Worm (Caenorhabditis elegans): Measurements from ENCODE around the gene rcan-1.

Gene rcan-1

DNA sequence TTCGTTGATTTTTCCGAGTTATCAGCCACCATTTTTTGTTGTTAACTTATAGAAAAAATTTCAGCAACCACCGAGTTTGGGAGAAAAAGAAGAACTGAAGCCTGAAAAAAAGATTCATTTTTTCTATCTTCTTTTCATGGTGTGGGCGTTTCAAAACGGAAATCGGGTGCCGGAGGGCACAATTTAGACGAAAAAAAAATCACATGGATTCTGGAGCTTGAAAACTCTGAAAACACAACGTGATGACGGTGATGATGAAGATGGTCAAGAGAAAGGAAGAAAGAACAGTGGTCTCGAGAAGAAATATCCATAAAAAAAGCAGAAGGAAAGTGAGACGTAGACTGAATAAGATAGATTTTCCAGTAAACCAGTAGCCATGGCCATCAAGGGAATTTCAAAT is at the start of gene rcan-1:
TSS of gene rcan-1 (minus strand) at position 101 of the 400 bp plus-strand sequence.
- TF ChIP-seq skn-1 (tag; optimal IDR thresholded peaks at IDR 0.05): no peak
- no peak for TF ChIP-seq jun-1 (tag; optimal IDR thresholded peaks at IDR 0.05)
- no peak for TF ChIP-seq daf-12 (tag; optimal IDR thresholded peaks at IDR 0.05)
- no peak for TF ChIP-seq ztf-4 (tag; optimal IDR thresholded peaks at IDR 0.05)
- TF ChIP-seq ceh-28 (tag; optimal IDR thresholded peaks at IDR 0.05): no peak

DNA sequence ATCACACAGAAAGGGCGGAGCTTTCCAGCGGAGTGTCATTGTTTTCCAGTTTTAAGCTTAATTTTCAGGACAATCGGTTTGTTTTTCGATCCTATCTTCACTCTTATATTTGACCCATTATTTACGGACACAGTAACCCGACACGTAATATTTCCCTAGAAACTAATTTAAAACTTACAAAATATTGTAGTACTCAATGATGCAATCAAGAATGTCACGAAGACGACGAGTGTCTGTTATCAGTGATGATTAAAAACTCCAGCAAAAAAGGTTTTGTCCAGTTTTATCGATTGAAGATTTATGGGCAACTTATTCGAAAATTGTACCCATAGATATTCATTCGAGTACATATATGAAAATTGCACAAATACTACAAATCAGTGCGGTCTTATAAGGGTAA is 49.0 kb upstream of the rcan-1 start, which contains the start of gene B0244.17:
TSS of gene B0244.17 (plus strand) at position 301 of the 400 bp plus-strand sequence.
- peak; percentile 26 for TF ChIP-seq elt-2 (tag; optimal IDR thresholded peaks at IDR 0.05)
- no peak for TF ChIP-seq nhr-237 (tag; optimal IDR thresholded peaks at IDR 0.05)

DNA sequence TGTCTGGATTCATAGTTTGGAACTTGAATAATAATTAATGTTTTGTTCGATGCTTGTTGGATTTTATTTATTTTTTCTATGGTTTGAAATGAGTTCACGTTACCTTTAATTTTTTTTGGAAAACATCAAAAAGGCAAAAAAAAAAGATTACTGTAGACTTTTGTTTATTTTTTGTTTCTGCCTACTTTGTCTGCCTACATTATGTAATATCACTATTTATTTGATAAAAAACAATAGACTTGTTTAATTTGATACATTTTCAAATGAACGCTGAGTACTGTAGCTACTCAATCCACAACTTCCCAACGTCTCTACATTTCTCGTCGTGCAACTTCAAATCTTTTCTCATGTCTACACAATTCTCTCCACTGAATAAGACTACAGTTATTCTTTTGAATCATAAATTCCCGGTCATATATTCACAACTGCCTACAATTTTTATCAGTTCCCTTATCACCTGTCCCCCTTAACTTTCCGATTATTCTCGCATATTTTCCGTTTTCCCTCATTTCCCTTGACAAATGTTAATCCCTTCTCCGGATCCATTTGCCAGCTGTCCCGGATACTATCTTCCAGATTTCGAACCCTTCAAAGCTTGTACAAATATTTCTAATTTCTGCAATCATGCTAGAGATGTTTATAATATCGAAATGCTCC is 47.2 kb upstream of the rcan-1 start, which contains the start of the genes B0244.9 and B0244.7:
TSS of gene B0244.9 (minus strand) at position 51 of the 657 bp plus-strand sequence.
TSS of gene B0244.7 (plus strand) at position 522 of the 657 bp plus-strand sequence.
- TF ChIP-seq elt-2 (tag; optimal IDR thresholded peaks at IDR 0.05) (peak; percentile 55), ztf-4 (tag; optimal IDR thresholded peaks at IDR 0.05) (no peak), ceh-9 (tag; optimal IDR thresholded peaks at IDR 0.05) (no peak), aly-2 (tag; optimal IDR thresholded peaks at IDR 0.05) (no peak), nhr-43 (tag; optimal IDR thresholded peaks at IDR 0.05; ENCODE audit: poor library complexity, severe bottlenecking) (no peak), ama-1 (optimal IDR thresholded peaks at IDR 0.05) (no peak), ceh-82 (tag; optimal IDR thresholded peaks at IDR 0.05) (no peak), ceh-16 (tag; optimal IDR thresholded peaks at IDR 0.05) (no peak), snpc-4 (tag; optimal IDR thresholded peaks at IDR 0.05) (no peak)

DNA sequence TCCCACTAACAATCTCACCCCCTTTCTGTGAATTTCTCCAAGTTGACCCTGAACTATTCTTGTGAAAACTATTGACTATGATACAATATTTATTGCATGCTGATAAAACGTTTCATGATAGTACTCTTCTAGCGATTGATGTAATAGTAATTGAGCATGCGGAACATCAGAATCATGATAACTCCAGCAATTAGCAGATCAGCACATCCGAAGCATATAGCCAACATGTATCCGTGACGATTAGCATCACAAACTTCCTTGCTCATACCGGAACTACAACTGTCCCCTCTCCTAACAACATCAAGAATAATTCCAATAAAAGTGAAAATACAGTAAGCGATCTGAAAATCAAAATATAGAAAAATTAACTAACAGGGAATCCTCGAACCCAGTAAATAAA is 46.1 kb upstream of the rcan-1 start:
- TF ChIP-seq ceh-16 (tag; optimal IDR thresholded peaks at IDR 0.05): no peak
- no peak for TF ChIP-seq jun-1 (tag; optimal IDR thresholded peaks at IDR 0.05)
- no peak for TF ChIP-seq nhr-76 (tag; optimal IDR thresholded peaks at IDR 0.05)
- TF ChIP-seq elt-1 (tag; optimal IDR thresholded peaks at IDR 0.05): no peak
- TF ChIP-seq aly-2 (tag; optimal IDR thresholded peaks at IDR 0.05): no peak
- TF ChIP-seq snpc-4 (tag; optimal IDR thresholded peaks at IDR 0.05): no peak
- no peak for TF ChIP-seq unc-62 (GFP tag; optimal IDR thresholded peaks at IDR 0.05)
- TF ChIP-seq skn-1 (tag; optimal IDR thresholded peaks at IDR 0.05): no peak
- TF ChIP-seq egl-27 (tag; optimal IDR thresholded peaks at IDR 0.05): no peak
- no peak for TF ChIP-seq hmg-11 (tag; optimal IDR thresholded peaks at IDR 0.05)
- TF ChIP-seq mml-1 (tag; optimal IDR thresholded peaks at IDR 0.05): no peak
- no peak for TF ChIP-seq ztf-4 (tag; optimal IDR thresholded peaks at IDR 0.05)
- no peak for TF ChIP-seq unc-39 (tag; optimal IDR thresholded peaks at IDR 0.05)

DNA sequence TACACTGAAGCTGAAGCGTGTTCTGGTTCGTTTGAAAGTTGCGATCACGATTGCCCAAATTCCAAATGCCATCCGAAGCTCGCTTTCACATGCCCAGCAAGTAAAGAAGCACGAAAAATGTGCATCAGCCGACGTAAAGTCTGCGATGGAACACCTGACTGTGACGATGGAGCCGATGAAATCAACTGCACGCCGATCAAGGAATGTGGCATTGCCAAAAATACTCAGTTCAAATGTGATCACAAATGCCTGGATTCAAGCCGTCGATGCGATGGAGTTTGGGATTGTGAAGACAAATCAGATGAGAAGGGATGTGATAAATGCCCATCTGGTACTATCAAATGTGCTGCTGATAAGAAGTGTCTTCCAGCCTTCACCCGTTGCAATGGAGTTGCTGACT is 45.5 kb upstream of the rcan-1 start:
- TF ChIP-seq jun-1 (tag; optimal IDR thresholded peaks at IDR 0.05): no peak
- no peak for TF ChIP-seq elt-3 (tag; optimal IDR thresholded peaks at IDR 0.05)
- TF ChIP-seq unc-62 (GFP tag; optimal IDR thresholded peaks at IDR 0.05): no peak
- no peak for TF ChIP-seq pha-4 (tag; optimal IDR thresholded peaks at IDR 0.05)
- no peak for TF ChIP-seq ceh-16 (tag; optimal IDR thresholded peaks at IDR 0.05)
- no peak for TF ChIP-seq egl-5 (tag; optimal IDR thresholded peaks at IDR 0.05)

DNA sequence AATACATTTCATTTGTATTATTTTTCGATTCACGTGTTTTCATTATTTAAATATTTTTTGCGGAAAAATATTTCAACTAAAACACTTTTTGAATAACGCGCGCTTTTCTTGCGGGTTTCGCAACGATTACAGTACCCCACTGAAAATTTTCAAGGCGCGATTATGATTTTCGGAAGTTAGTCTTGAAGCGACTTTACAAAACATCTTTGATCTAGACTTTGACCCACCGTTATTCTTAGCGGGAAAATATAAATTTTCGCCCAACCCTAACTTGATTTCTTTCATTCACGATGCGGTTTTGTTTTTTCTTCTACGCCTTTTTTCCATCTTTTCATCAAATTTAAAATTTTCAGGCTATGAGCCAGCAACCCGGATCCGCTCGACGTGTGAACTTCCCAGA is 43.9 kb upstream of the rcan-1 start, which contains the start of gene egg-1:
TSS of gene egg-1 (plus strand) at position 354 of the 400 bp plus-strand sequence.
- no peak for TF ChIP-seq lsy-12 (tag; optimal IDR thresholded peaks at IDR 0.05)
- no peak for TF ChIP-seq ztf-4 (tag; optimal IDR thresholded peaks at IDR 0.05)
- TF ChIP-seq ceh-28 (tag; optimal IDR thresholded peaks at IDR 0.05): no peak
- no peak for TF ChIP-seq lin-15B (tag; optimal IDR thresholded peaks at IDR 0.05)
- TF ChIP-seq nhr-25 (tag; optimal IDR thresholded peaks at IDR 0.05): no peak
- TF ChIP-seq pqm-1 (tag; optimal IDR thresholded peaks at IDR 0.05): no peak
- no peak for TF ChIP-seq lin-39 (tag; optimal IDR thresholded peaks at IDR 0.05)
- no peak for TF ChIP-seq skn-1 (tag; optimal IDR thresholded peaks at IDR 0.05)
- no peak for TF ChIP-seq R02D3.7 (tag; optimal IDR thresholded peaks at IDR 0.05)
- TF ChIP-seq nhr-67 (tag; optimal IDR thresholded peaks at IDR 0.05): no peak
- no peak for TF ChIP-seq elt-2 (tag; optimal IDR thresholded peaks at IDR 0.05)
- no peak for TF ChIP-seq snpc-4 (tag; optimal IDR thresholded peaks at IDR 0.05)

All from whole organism, L3 larva.